Worm (Caenorhabditis elegans): Measurements from ENCODE around the gene K09F6.3.

DNA sequence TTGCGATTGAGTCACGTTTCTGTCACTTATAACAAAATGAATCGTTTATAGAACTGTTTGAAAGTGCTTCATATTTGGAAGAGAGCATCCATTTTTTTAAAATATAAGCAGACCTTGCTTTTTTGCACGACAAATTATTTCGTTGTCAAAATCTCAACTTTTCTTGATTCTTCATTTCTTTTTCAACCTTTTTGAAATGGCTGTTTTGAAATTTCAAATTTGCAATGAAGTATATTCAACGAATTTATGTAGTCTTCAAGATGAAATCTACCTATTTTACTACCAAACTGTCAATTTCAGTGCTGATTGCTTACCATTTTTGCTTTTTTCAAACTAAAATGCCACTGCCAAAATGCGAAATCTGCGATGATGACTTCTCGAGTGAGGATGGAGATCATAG is 51.8 kb downstream of the K09F6.3 start, which contains the start of gene B0281.3:
- TF ChIP-seq ceh-82 (tag; optimal IDR thresholded peaks at IDR 0.05) (no peak), pag-3 (tag; optimal IDR thresholded peaks at IDR 0.05; ENCODE audit: borderline replicate concordance, insufficient read depth) (no peak), nhr-76 (tag; optimal IDR thresholded peaks at IDR 0.05) (no peak), lir-3 (tag; optimal IDR thresholded peaks at IDR 0.05; ENCODE audit: poor library complexity) (no peak), tbx-2 (tag; optimal IDR thresholded peaks at IDR 0.05) (no peak), xbp-1 (tag; optimal IDR thresholded peaks at IDR 0.05) (no peak), C16A3.4 (tag; optimal IDR thresholded peaks at IDR 0.05) (no peak), ama-1 (optimal IDR thresholded peaks at IDR 0.05) (no peak), fos-1 (tag; optimal IDR thresholded peaks at IDR 0.05) (no peak), nhr-28 (tag; optimal IDR thresholded peaks at IDR 0.05) (no peak), swsn-7 (tag; optimal IDR thresholded peaks at IDR 0.05) (no peak), nhr-19 (GFP tag; conservative IDR thresholded peaks at IDR 0.05) (no peak), zag-1 (tag; optimal IDR thresholded peaks at IDR 0.05) (no peak)
